Worm (Caenorhabditis elegans) whole organism, L4 larva: ENCODE data around the gene T12B3.3.

Experiments used
- F10B5.3 ChIP-seq: sonication (generic microtip); optimal IDR thresholded peaks from 2 replicates; lab custom pipeline; 2016; ENCODE audit warnings: mild to moderate bottlenecking, missing genetic modification characterization, missing compliant biosample characterization
- F26F4.8 ChIP-seq: fragments of 200-800 bp; sonication (Bioruptor generic); conservative IDR thresholded peaks from 2 replicates; pipeline ENCODE4 v1.3.6; 2022; ENCODE audit warnings: missing genetic modification characterization, missing compliant biosample characterization
- F44E2.7 ChIP-seq: fragments of 200-800 bp; sonication (Bioruptor generic); IDR thresholded peaks from 2 replicates; pipeline ENCODE4 v2.1.2; 2022; ENCODE audit warnings: missing genetic modification characterization, missing compliant biosample characterization
- T20F7.1 ChIP-seq: fragments of 200-800 bp; sonication (Bioruptor generic); optimal IDR thresholded peaks from 2 replicates; lab custom pipeline; 2018; ENCODE audit warnings: mild to moderate bottlenecking, missing genetic modification characterization, missing compliant biosample characterization
- T26A8.4 ChIP-seq: fragments of 200-800 bp; sonication (Bioruptor generic); IDR thresholded peaks from 2 replicates; pipeline ENCODE4 v1.3.6; 2022; ENCODE audit warnings: missing genetic modification characterization, missing compliant biosample characterization
- Y48G9A.11 ChIP-seq: fragments of 200-800 bp; sonication (Bioruptor generic); IDR thresholded peaks from 2 replicates; pipeline ENCODE4 v1.3.6; 2022; ENCODE audit warnings: missing genetic modification reagents, missing genetic modification characterization, missing compliant biosample characterization
- Y75B8A.6 ChIP-seq: fragments of 200-800 bp; sonication (Bioruptor generic); IDR thresholded peaks from 2 replicates; pipeline ENCODE4 v1.3.6; 2022; ENCODE audit warnings: missing genetic modification reagents, missing genetic modification characterization, missing compliant biosample characterization
- ZK337.2 ChIP-seq: fragments of 200-800 bp; sonication (Bioruptor generic); IDR thresholded peaks from 2 replicates; pipeline ENCODE4 v1.3.6; 2022; ENCODE audit warnings: missing genetic modification reagents, missing genetic modification characterization, missing compliant biosample characterization
- ZK546.5 ChIP-seq, 2 experiments: sonication (generic microtip); optimal IDR thresholded peaks; 2 replicates each; lab custom pipeline; 2017; ENCODE audit warnings: missing biosample characterization in 2 of 2, missing genetic modification characterization in 2 of 2
- ama-1 ChIP-seq: fragments of 150-350 bp; optimal IDR thresholded peaks from 2 replicates; lab custom pipeline; 2014; ENCODE audit warnings: inconsistent platforms, mixed read lengths
- arid-1 ChIP-seq: fragments of 200-800 bp; sonication (Bioruptor generic); conservative IDR thresholded peaks from 2 replicates; pipeline ENCODE4 v1.3.6; 2022; ENCODE audit warnings: missing genetic modification reagents, missing genetic modification characterization, missing compliant biosample characterization
- ceh-20 ChIP-seq: fragments of 200-800 bp; sonication (Bioruptor generic); IDR thresholded peaks from 2 replicates; pipeline ENCODE4 v1.3.6; 2022; ENCODE audit warnings: missing genetic modification reagents, missing genetic modification characterization, missing compliant biosample characterization
- ceh-62 ChIP-seq: sonication (generic microtip); optimal IDR thresholded peaks from 2 replicates; lab custom pipeline; 2017; ENCODE audit warnings: missing biosample characterization, missing genetic modification characterization
- ces-1 ChIP-seq: fragments of 150-350 bp; sonication (generic microtip); optimal IDR thresholded peaks from 4 replicates; lab custom pipeline; 2014; ENCODE audit warnings: missing biosample characterization, missing genetic modification reagents, missing genetic modification characterization
- cey-2 ChIP-seq: sonication (generic microtip); optimal IDR thresholded peaks from 3 replicates; lab custom pipeline; 2017; ENCODE audit warnings: missing genetic modification characterization, mild to moderate bottlenecking, missing compliant biosample characterization, antibody characterized with exemption, borderline replicate concordance; ENCODE audit not compliant: insufficient read depth
- ctbp-1 ChIP-seq: fragments of 200-800 bp; sonication (Bioruptor generic); IDR thresholded peaks from 2 replicates; pipeline ENCODE4 v1.3.6; 2022; ENCODE audit warnings: missing genetic modification reagents, missing genetic modification characterization, missing compliant biosample characterization
- daf-16 ChIP-seq, 3 experiments: sonication (generic microtip); optimal IDR thresholded peaks; 2 replicates each; lab custom pipeline; 2016 to 2017; ENCODE audit warnings: missing genetic modification characterization in 3 of 3, missing genetic modification reagents in 3 of 3, mild to moderate bottlenecking in 2 of 3, missing compliant biosample characterization in 2 of 3, missing biosample characterization in 1 of 3, moderate library complexity in 1 of 3
- daf-19 ChIP-seq: fragments of 200-800 bp; sonication (Bioruptor generic); conservative IDR thresholded peaks from 2 replicates; pipeline ENCODE4 v1.3.6; 2022; ENCODE audit warnings: missing genetic modification characterization, missing compliant biosample characterization
- daf-8 ChIP-seq: fragments of 200-800 bp; sonication (Bioruptor generic); IDR thresholded peaks from 2 replicates; pipeline ENCODE4 v1.3.6; 2022; ENCODE audit warnings: missing genetic modification characterization, missing compliant biosample characterization
- dmd-9 ChIP-seq: fragments of 200-800 bp; sonication (Bioruptor generic); IDR thresholded peaks from 2 replicates; pipeline ENCODE4 v1.3.6; 2022; ENCODE audit warnings: missing genetic modification reagents, missing genetic modification characterization, missing compliant biosample characterization
- duxl-1 ChIP-seq: sonication (generic microtip); optimal IDR thresholded peaks from 2 replicates; lab custom pipeline; 2016; ENCODE audit warnings: mild to moderate bottlenecking, missing genetic modification characterization, moderate library complexity, missing compliant biosample characterization; ENCODE audit not compliant: poor library complexity
- egl-27 ChIP-seq: sonication (generic microtip); optimal IDR thresholded peaks from 3 replicates; lab custom pipeline; 2017; ENCODE audit warnings: missing biosample characterization, missing genetic modification reagents, missing genetic modification characterization
- egl-43 ChIP-seq: fragments of 200-800 bp; sonication (Bioruptor generic); IDR thresholded peaks from 2 replicates; pipeline ENCODE4 v1.3.6; 2022; ENCODE audit warnings: missing genetic modification reagents, missing genetic modification characterization, missing compliant biosample characterization
- gei-8 ChIP-seq: fragments of 200-800 bp; sonication (Bioruptor generic); optimal IDR thresholded peaks from 2 replicates; lab custom pipeline; 2018; ENCODE audit warnings: mild to moderate bottlenecking, missing genetic modification characterization, missing compliant biosample characterization
- hlh-11 ChIP-seq: fragments of 200-800 bp; sonication (Bioruptor generic); optimal IDR thresholded peaks from 2 replicates; lab custom pipeline; 2018; ENCODE audit warnings: mild to moderate bottlenecking, missing genetic modification characterization, missing compliant biosample characterization
- hmg-1.1 ChIP-seq: fragments of 200-800 bp; sonication (Bioruptor generic); IDR thresholded peaks from 2 replicates; pipeline ENCODE4 v1.3.6; 2022; ENCODE audit warnings: missing genetic modification reagents, missing genetic modification characterization, missing compliant biosample characterization
- jun-1 ChIP-seq: fragments of 150-350 bp; optimal IDR thresholded peaks from 2 replicates; lab custom pipeline; 2014; ENCODE audit warnings: missing biosample characterization, missing genetic modification reagents, missing genetic modification characterization
- lim-7 ChIP-seq: fragments of 200-800 bp; sonication (Bioruptor generic); IDR thresholded peaks from 2 replicates; pipeline ENCODE4 v1.3.6; 2022; ENCODE audit warnings: missing genetic modification characterization, missing compliant biosample characterization
- lin-13 ChIP-seq: fragments of 150-350 bp; optimal IDR thresholded peaks from 2 replicates; lab custom pipeline; 2014; ENCODE audit warnings: missing biosample characterization, missing genetic modification reagents, missing genetic modification characterization
- lin-29 ChIP-seq: fragments of 200-800 bp; sonication (Bioruptor generic); IDR thresholded peaks from 2 replicates; pipeline ENCODE4 v1.3.6; 2022; ENCODE audit warnings: missing genetic modification reagents, missing genetic modification characterization, missing compliant biosample characterization
- lir-3 ChIP-seq: sonication (generic microtip); optimal IDR thresholded peaks from 2 replicates; lab custom pipeline; 2016; ENCODE audit warnings: mild to moderate bottlenecking, missing genetic modification characterization, missing compliant biosample characterization
- madf-5 ChIP-seq, 2 experiments: fragments of 200-800 bp; sonication (Bioruptor generic); IDR thresholded peaks; 2 replicates each; pipeline ENCODE4 v1.3.6; 2022; ENCODE audit warnings: missing compliant biosample characterization in 2 of 2, missing genetic modification characterization in 2 of 2
- madf-9 ChIP-seq: fragments of 200-800 bp; sonication (Bioruptor generic); conservative IDR thresholded peaks from 2 replicates; pipeline ENCODE4 v1.3.6; 2022; ENCODE audit warnings: missing genetic modification reagents, missing genetic modification characterization, missing compliant biosample characterization
- mdl-1 ChIP-seq, 2 experiments: fragments of 150-350 bp in 1 of 2; sonication (generic microtip) in 1 of 2; optimal IDR thresholded peaks; 2 replicates each; lab custom pipeline; 2014 to 2017; ENCODE audit warnings: missing biosample characterization in 2 of 2, missing genetic modification characterization in 2 of 2
- nhr-10 ChIP-seq: fragments of 150-350 bp; optimal IDR thresholded peaks from 2 replicates; lab custom pipeline; 2014; ENCODE audit warnings: missing biosample characterization, missing genetic modification characterization
- nhr-102 ChIP-seq: sonication (generic microtip); optimal IDR thresholded peaks from 2 replicates; lab custom pipeline; 2016; ENCODE audit warnings: mild to moderate bottlenecking, missing genetic modification characterization, moderate library complexity, missing compliant biosample characterization
- nhr-11 ChIP-seq: fragments of 150-350 bp; optimal IDR thresholded peaks from 2 replicates; lab custom pipeline; 2014; ENCODE audit warnings: missing biosample characterization, missing genetic modification characterization
- nhr-41 ChIP-seq: fragments of 200-800 bp; sonication (Bioruptor generic); IDR thresholded peaks from 2 replicates; pipeline ENCODE4 v1.3.6; 2022; ENCODE audit warnings: missing genetic modification reagents, missing genetic modification characterization, missing compliant biosample characterization
- nhr-48 ChIP-seq: sonication (generic microtip); optimal IDR thresholded peaks from 2 replicates; lab custom pipeline; 2016; ENCODE audit warnings: mild to moderate bottlenecking, missing genetic modification characterization, missing compliant biosample characterization
- nhr-76 ChIP-seq: fragments of 150-350 bp; optimal IDR thresholded peaks from 2 replicates; lab custom pipeline; 2014; ENCODE audit warnings: missing biosample characterization, missing genetic modification characterization
- nhr-77 ChIP-seq: fragments of 150-350 bp; optimal IDR thresholded peaks from 2 replicates; lab custom pipeline; 2014; ENCODE audit warnings: missing biosample characterization, missing genetic modification characterization
- rbr-2 ChIP-seq: sonication (generic microtip); optimal IDR thresholded peaks from 2 replicates; lab custom pipeline; 2016; ENCODE audit warnings: missing genotype, missing genetic modification characterization, missing compliant biosample characterization
- sdz-12 ChIP-seq: fragments of 200-800 bp; sonication (Bioruptor generic); optimal IDR thresholded peaks from 2 replicates; lab custom pipeline; 2018; ENCODE audit warnings: mild to moderate bottlenecking, missing genetic modification characterization, missing compliant biosample characterization
- set-16 ChIP-seq: fragments of 200-800 bp; sonication (Bioruptor generic); IDR thresholded peaks from 2 replicates; pipeline ENCODE4 v1.3.6; 2022; ENCODE audit warnings: missing genetic modification reagents, missing genetic modification characterization, missing compliant biosample characterization
- skn-1 ChIP-seq: fragments of 150-350 bp; optimal IDR thresholded peaks from 2 replicates; lab custom pipeline; 2014; ENCODE audit warnings: missing biosample characterization, missing genetic modification characterization
- tag-97 ChIP-seq: fragments of 200-800 bp; sonication (Bioruptor generic); IDR thresholded peaks from 2 replicates; pipeline ENCODE4 v1.3.6; 2022; ENCODE audit warnings: missing genetic modification characterization, missing compliant biosample characterization
- tra-1 ChIP-seq: fragments of 200-800 bp; sonication (Bioruptor generic); IDR thresholded peaks from 2 replicates; pipeline ENCODE4 v1.3.6; 2022; ENCODE audit warnings: missing genetic modification reagents, missing genetic modification characterization, missing compliant biosample characterization
- unc-39 ChIP-seq: sonication (generic microtip); optimal IDR thresholded peaks from 2 replicates; lab custom pipeline; 2017; ENCODE audit warnings: missing biosample characterization, missing genetic modification characterization
- unc-62 ChIP-seq, 3 experiments: fragments of 150-350 bp in 1 of 3; sonication (generic microtip); optimal IDR thresholded peaks in 2 of 3; peaks in 1 of 3; 1 replicate in 1 of 3; 2 replicates in 2 of 3; lab custom pipeline; 2014 to 2017; ENCODE audit warnings: missing biosample characterization in 3 of 3, missing genetic modification characterization in 3 of 3, missing genetic modification reagents in 3 of 3, missing genotype in 1 of 3
- zip-2 ChIP-seq: fragments of 150-350 bp; optimal IDR thresholded peaks from 2 replicates; lab custom pipeline; 2014; ENCODE audit warnings: missing biosample characterization, missing genetic modification characterization

The T12B3.3 gene

ce11 chrIV:7386835-7387551 is 12.0 kb downstream of the T12B3.3 start (continued):
- TF ChIP-seq nhr-11 (tag; lab: Kevin White, UChicago) (peak; percentile 67), F26F4.8 (no peak), arid-1 (GFP tag; lab: Robert Waterston, UW) (no peak), daf-19 (no peak), lir-3 (no peak), nhr-77 (no peak), skn-1 (tag; lab: Kevin White, UChicago) (no peak), ceh-20 (GFP tag; lab: Robert Waterston, UW) (no peak), T26A8.4 (0 out of 2 replicates have a peak, but pooled peaks have one; percentile 19), zip-2 (tag; lab: Kevin White, UChicago) (no peak), hlh-11 (tag; lab: Kevin White, UChicago) (peak; percentile 65), T20F7.1 (GFP tag; lab: Kevin White, UChicago) (no peak), daf-16 (GFP tag; optimal IDR thresholded peaks at IDR 0.05; lab: Kevin White, UChicago) (peak in 1 of 2 experiments; percentile 6), daf-16 (tag; optimal IDR thresholded peaks at IDR 0.05; lab: Kevin White, UChicago) (no peak), daf-8 (GFP tag; lab: Robert Waterston, UW) (no peak), egl-27 (no peak), rbr-2 (tag; lab: Kevin White, UChicago) (peak; percentile 43), tag-97 (GFP tag; lab: Robert Waterston, UW) (no peak), gei-8 (GFP tag; lab: Kevin White, UChicago) (no peak), set-16 (GFP tag; lab: Robert Waterston, UW) (no peak), ces-1 (GFP tag; lab: Kevin White, UChicago) (no peak), nhr-41 (no peak), ZK337.2 (no peak), mdl-1 (tag; optimal IDR thresholded peaks at IDR 0.05; lab: Kevin White, UChicago) (peak in 1 of 2 experiments; percentile 36), lim-7 (GFP tag; lab: Robert Waterston, UW) (no peak), nhr-48 (tag; lab: Kevin White, UChicago) (no peak), ctbp-1 (GFP tag; lab: Robert Waterston, UW) (no peak), cey-2 (no peak), dmd-9 (GFP tag; lab: Robert Waterston, UW) (no peak), unc-62 (GFP tag; optimal IDR thresholded peaks at IDR 0.05 in 1 of 2; lab: Kevin White, UChicago) (peak in 1 of 2 experiments; percentile 82), unc-62 (tag; optimal IDR thresholded peaks at IDR 0.05; lab: Kevin White, UChicago) (no peak), madf-5 (GFP tag; IDR thresholded peaks at IDR 0.05; lab: Robert Waterston, UW) (no peak), nhr-102 (tag; lab: Kevin White, UChicago) (no peak), ama-1 (no peak), jun-1 (no peak), Y48G9A.11 (GFP tag; lab: Robert Waterston, UW) (no peak), F10B5.3 (tag; lab: Kevin White, UChicago) (no peak), madf-9 (GFP tag; lab: Robert Waterston, UW) (no peak), unc-39 (tag; lab: Kevin White, UChicago) (no peak), Y75B8A.6 (no peak), ceh-62 (tag; lab: Kevin White, UChicago) (no peak), lin-13 (GFP tag; lab: Kevin White, UChicago) (no peak), tra-1 (0 out of 2 replicates have a peak, but pooled peaks have one; percentile 40), duxl-1 (no peak), ZK546.5 (tag; optimal IDR thresholded peaks at IDR 0.05; lab: Kevin White, UChicago) (no peak), lin-29 (GFP tag; lab: Robert Waterston, UW) (no peak), sdz-12 (GFP tag; lab: Kevin White, UChicago) (no peak), hmg-1.1 (GFP tag; lab: Robert Waterston, UW) (peak; percentile 82), nhr-10 (tag; lab: Kevin White, UChicago) (no peak), egl-43 (GFP tag; lab: Robert Waterston, UW) (no peak), nhr-76 (no peak), F44E2.7 (GFP tag; lab: Robert Waterston, UW) (no peak)
